Worm (Caenorhabditis elegans) whole organism, early embryonic: ENCODE results near the gene Y39B6A.43.

Source experiments
- ama-1 ChIP-seq: fragments of 150-350 bp; optimal IDR thresholded peaks from 2 replicates; lab custom pipeline; 2014
- ets-7 ChIP-seq: sonication (generic microtip); optimal IDR thresholded peaks from 2 replicates; lab custom pipeline; 2016; ENCODE audit warnings: missing genotype, missing genetic modification characterization, missing compliant biosample characterization
- pes-1 ChIP-seq: fragments of 200-800 bp; sonication (Bioruptor generic); IDR thresholded peaks from 2 replicates; pipeline ENCODE4 v1.3.6; 2022; ENCODE audit warnings: missing genetic modification reagents, missing genetic modification characterization, missing compliant biosample characterization

- TF ChIP-seq ets-7 (no peak), ama-1 (no peak), pes-1 (GFP tag; lab: Robert Waterston, UW) (peak; percentile 43; the same call in 1 of the 2 replicates)
Measured at ce11 chrV:18990238-18990901, 22.7 kb upstream of the Y39B6A.43 start, which contains the start of the genes reps-1 and Y39B6A.37.
